Worm (Caenorhabditis elegans): ENCODE results near the gene R53.8.

The R53.8 gene

ce11 chrII:9940430-9940829 lies 36.1 kb upstream of the R53.8 start, which contains the start of gene ufd-3 (continued):
- TF ChIP-seq nhr-102 (tag; optimal IDR thresholded peaks at IDR 0.05) (peak; percentile 46), ceh-20 (GFP tag; IDR thresholded peaks at IDR 0.05) (0 out of 2 replicates have a peak, but pooled peaks have one; percentile 18), F26F4.8 (GFP tag; conservative IDR thresholded peaks at IDR 0.05) (no peak), madf-5 (GFP tag; IDR thresholded peaks at IDR 0.05) (peak in 1 of 2 experiments; percentile 14; a peak in 1 of 4 replicates), zfp-3 (GFP tag; conservative IDR thresholded peaks at IDR 0.05) (0 out of 2 replicates have a peak, but pooled peaks have one; percentile 52), mdt-29 (GFP tag; IDR thresholded peaks at IDR 0.05) (no peak), aha-1 (tag) (peak; percentile 98), dve-1 (tag; optimal IDR thresholded peaks at IDR 0.05; ENCODE audit: insufficient read depth) (peak; percentile 70), T20F7.1 (GFP tag; optimal IDR thresholded peaks at IDR 0.05) (peak; percentile 97), unc-130 (GFP tag; optimal IDR thresholded peaks at IDR 0.05) (peak; percentile 91), lin-38 (GFP tag; IDR thresholded peaks at IDR 0.05) (peak; percentile 76), snpc-4 (tag; optimal IDR thresholded peaks at IDR 0.05) (no peak), dmd-9 (GFP tag; IDR thresholded peaks at IDR 0.05) (peak; percentile 81), nhr-48 (tag; optimal IDR thresholded peaks at IDR 0.05) (peak; percentile 20), daf-16 (GFP tag; optimal IDR thresholded peaks at IDR 0.05) (peak in 1 of 2 experiments; percentile 31), daf-16 (tag; optimal IDR thresholded peaks at IDR 0.05) (peak; percentile 15), nhr-6 (tag; optimal IDR thresholded peaks at IDR 0.05) (peak; percentile 80), fkh-10 (GFP tag; optimal IDR thresholded peaks at IDR 0.05) (peak; percentile 51), pha-4 (GFP tag; IDR thresholded peaks at IDR 0.05) (peak; percentile 46; the same call in 1 of the 2 replicates), pha-4 (tag; optimal IDR thresholded peaks at IDR 0.05) (peak; percentile 59), ZK546.5 (tag; optimal IDR thresholded peaks at IDR 0.05) (no peak), Y48G9A.11 (GFP tag; IDR thresholded peaks at IDR 0.05) (peak; percentile 96), egl-27 (tag; optimal IDR thresholded peaks at IDR 0.05) (no peak), vab-7 (GFP tag; IDR thresholded peaks at IDR 0.05) (no peak), Y75B8A.6 (GFP tag; IDR thresholded peaks at IDR 0.05) (no peak), ztf-7 (tag; optimal IDR thresholded peaks at IDR 0.05) (no peak), dmd-6 (GFP tag; IDR thresholded peaks at IDR 0.05) (peak; percentile 63), T26A8.4 (GFP tag; IDR thresholded peaks at IDR 0.05) (0 out of 2 replicates have a peak, but pooled peaks have one; percentile 57), php-3 (GFP tag; IDR thresholded peaks at IDR 0.05) (no peak), lin-15B (tag; optimal IDR thresholded peaks at IDR 0.05) (peak; percentile 5), ceh-32 (tag; optimal IDR thresholded peaks at IDR 0.05; ENCODE audit: poor library complexity) (no peak), mes-2 (tag; optimal IDR thresholded peaks at IDR 0.05; ENCODE audit: poor library complexity, severe bottlenecking) (peak; percentile 99), lin-13 (GFP tag; optimal IDR thresholded peaks at IDR 0.05) (peak; percentile 28), hif-1 (tag; optimal IDR thresholded peaks at IDR 0.05) (peak in 1 of 2 experiments; percentile 92), mdl-1 (tag; optimal IDR thresholded peaks at IDR 0.05) (peak in 1 of 2 experiments; percentile 24), duxl-1 (tag; optimal IDR thresholded peaks at IDR 0.05; ENCODE audit: poor library complexity) (peak; percentile 6), F37D6.2 (tag; optimal IDR thresholded peaks at IDR 0.05) (peak; percentile 55), F10B5.3 (tag; optimal IDR thresholded peaks at IDR 0.05) (no peak), ama-1 (optimal IDR thresholded peaks at IDR 0.05) (peak; percentile 63), snpc-1.2 (GFP tag; IDR thresholded peaks at IDR 0.05) (no peak), ceh-44 (GFP tag; IDR thresholded peaks at IDR 0.05) (peak; percentile 22; the same call in 1 of the 2 replicates), mep-1 (tag; optimal IDR thresholded peaks at IDR 0.05) (peak; percentile 82), mxl-2 (GFP tag; conservative IDR thresholded peaks at IDR 0.05) (no peak), nhr-77 (tag; optimal IDR thresholded peaks at IDR 0.05) (peak; percentile 19), madf-9 (GFP tag; conservative IDR thresholded peaks at IDR 0.05) (peak; percentile 61; the same call in 1 of the 2 replicates)

Data from whole organism, L4 larva.